Fruit fly (Drosophila melanogaster): ENCODE data around the gene CG17026.

CG17026 gene

dm6 chr3L:16013198-16013982 lies 38.2 kb downstream of the CG17026 start (continued):
- TF ChIP-seq CG10979 (tag; optimal IDR thresholded peaks at IDR 0.05), result peak; percentile 35
- TF ChIP-seq grau (tag; optimal IDR thresholded peaks at IDR 0.05), result peak; percentile 39
- peak in 1 of 3 experiments; percentile 55 for TF ChIP-seq lola (GFP tag; optimal IDR thresholded peaks at IDR 0.05)
- TF ChIP-seq dmrt99B (tag; optimal IDR thresholded peaks at IDR 0.05), result peak; percentile 39
- TF ChIP-seq abd-A (tag; optimal IDR thresholded peaks at IDR 0.05), result peak; percentile 63
- TF ChIP-seq CG13424 (tag; optimal IDR thresholded peaks at IDR 0.05), result peak; percentile 36
- TF ChIP-seq CG33557 (GFP tag; optimal IDR thresholded peaks at IDR 0.05), result peak; percentile 22
- TF ChIP-seq Blimp-1 (GFP tag; optimal IDR thresholded peaks at IDR 0.05), result peak; percentile 35
- TF ChIP-seq CG31441 (GFP tag; IDR thresholded peaks at IDR 0.05), result peak; percentile 63
- TF ChIP-seq PHDP (tag; optimal IDR thresholded peaks at IDR 0.05), result peak; percentile 5
- peak; percentile 48 for TF ChIP-seq CG14710 (tag; optimal IDR thresholded peaks at IDR 0.05)
- peak; percentile 29 for TF ChIP-seq CG7839 (tag; optimal IDR thresholded peaks at IDR 0.05)
- no peak for TF ChIP-seq sens-2 (GFP tag; IDR thresholded peaks at IDR 0.05)
- TF ChIP-seq ato (GFP tag; IDR thresholded peaks at IDR 0.05; ENCODE audit: partially characterized antibody), result no peak
- TF ChIP-seq CG15696 (tag; optimal IDR thresholded peaks at IDR 0.05), result peak; percentile 49
- no peak for TF ChIP-seq D19B (GFP tag; optimal IDR thresholded peaks at IDR 0.05)
- TF ChIP-seq CG17829 (tag; optimal IDR thresholded peaks at IDR 0.05), result peak; percentile 57
- no peak for TF ChIP-seq Asciz (GFP tag; optimal IDR thresholded peaks at IDR 0.05)
- TF ChIP-seq Vsx1 (GFP tag; optimal IDR thresholded peaks at IDR 0.05), result peak; percentile 25
- TF ChIP-seq CG18262 (tag; optimal IDR thresholded peaks at IDR 0.05), result peak; percentile 70
- TF ChIP-seq jigr1 (GFP tag; IDR thresholded peaks at IDR 0.05), result no peak
- peak; percentile 50 for TF ChIP-seq CG2678 (tag; optimal IDR thresholded peaks at IDR 0.05)
- TF ChIP-seq da (GFP tag; optimal IDR thresholded peaks at IDR 0.05), result no peak

dm6 chr3L:16014515-16014914 lies 39.3 kb downstream of the CG17026 start:
- TF ChIP-seq cg (GFP tag; optimal IDR thresholded peaks at IDR 0.05) (no peak), CG3838 (GFP tag; optimal IDR thresholded peaks at IDR 0.05) (no peak), tap (tag; optimal IDR thresholded peaks at IDR 0.05) (no peak), CG12071 (GFP tag; optimal IDR thresholded peaks at IDR 0.05) (no peak), bowl (GFP tag; IDR thresholded peaks at IDR 0.05) (peak; percentile 48; the same call in 1 of the 2 replicates), CG33213 (GFP tag; optimal IDR thresholded peaks at IDR 0.05) (no peak), sd (tag; optimal IDR thresholded peaks at IDR 0.05) (peak; percentile 65), cwo (GFP tag; optimal IDR thresholded peaks at IDR 0.05) (peak; percentile 27), MESR4 (GFP tag; optimal IDR thresholded peaks at IDR 0.05) (no peak), toy (GFP tag; IDR thresholded peaks at IDR 0.05) (no peak), wdn (GFP tag; IDR thresholded peaks at IDR 0.05) (no peak), eyg (GFP tag; optimal IDR thresholded peaks at IDR 0.05) (no peak), sqz (GFP tag; optimal IDR thresholded peaks at IDR 0.05) (no peak), BEAF-32 (GFP tag; optimal IDR thresholded peaks at IDR 0.05) (no peak), CG30403 (GFP tag; optimal IDR thresholded peaks at IDR 0.05) (no peak), pros (GFP tag; optimal IDR thresholded peaks at IDR 0.05) (peak; percentile 53), Fer2 (tag; optimal IDR thresholded peaks at IDR 0.05) (no peak), CG13894 (tag; optimal IDR thresholded peaks at IDR 0.05) (peak; percentile 75), Lpt (GFP tag; optimal IDR thresholded peaks at IDR 0.05) (no peak), Hand (GFP tag; optimal IDR thresholded peaks at IDR 0.05) (no peak), kah (GFP tag; optimal IDR thresholded peaks at IDR 0.05) (no peak), mld (GFP tag; IDR thresholded peaks at IDR 0.05; ENCODE audit: partially characterized antibody) (no peak), CG4424 (GFP tag; optimal IDR thresholded peaks at IDR 0.05) (no peak), caup (GFP tag; optimal IDR thresholded peaks at IDR 0.05; ENCODE audit: severe bottlenecking) (no peak), CG12236 (GFP tag; optimal IDR thresholded peaks at IDR 0.05) (no peak)

Data from whole organism, embryonic.